Worm (Caenorhabditis elegans) whole organism, midembryonic: Measurements from ENCODE around the gene Y46C8AM.1.

ENCODE experiments used
- T22C8.4 ChIP-seq: fragments of 200-800 bp; sonication (Bioruptor generic); IDR thresholded peaks from 2 replicates; pipeline ENCODE4 v1.3.6; 2022; ENCODE audit warnings: missing genetic modification characterization, missing compliant biosample characterization
- cog-1 ChIP-seq: sonication (generic microtip); optimal IDR thresholded peaks from 2 replicates; lab custom pipeline; 2016; ENCODE audit warnings: missing genetic modification characterization, missing compliant biosample characterization
- flt-1 ChIP-seq: fragments of 200-800 bp; sonication (Bioruptor generic); IDR thresholded peaks from 2 replicates; pipeline ENCODE4 v1.3.6; 2022; ENCODE audit warnings: missing genetic modification characterization, missing compliant biosample characterization
- med-1 ChIP-seq: sonication (generic microtip); optimal IDR thresholded peaks from 2 replicates; lab custom pipeline; 2017; ENCODE audit warnings: missing genetic modification characterization, mild to moderate bottlenecking, missing compliant biosample characterization, antibody characterized with exemption, missing genetic modification reagents; ENCODE audit not compliant: insufficient read depth

- TF ChIP-seq med-1 (GFP tag; lab: Kevin White, UChicago) (no peak), T22C8.4 (GFP tag; lab: Robert Waterston, UW) (no peak), flt-1 (GFP tag; lab: Robert Waterston, UW) (no peak), cog-1 (tag; lab: Kevin White, UChicago) (no peak)
Measured at ce11 chrIV:4013621-4014020, 50.9 kb downstream of the Y46C8AM.1 start.
